Worm (Caenorhabditis elegans) whole organism, L3 larva: ENCODE results near the gene clec-19.

ENCODE experiments used
- aly-2 ChIP-seq: fragments of 150-350 bp; optimal IDR thresholded peaks from 2 replicates; lab custom pipeline; 2014; ENCODE audit warnings: missing biosample characterization, missing genetic modification characterization
- ama-1 ChIP-seq: fragments of 150-350 bp; optimal IDR thresholded peaks from 2 replicates; lab custom pipeline; 2018
- ceh-82 ChIP-seq: fragments of 150-350 bp; optimal IDR thresholded peaks from 2 replicates; lab custom pipeline; 2014; ENCODE audit warnings: missing biosample characterization, missing genetic modification characterization
- ceh-9 ChIP-seq: sonication (generic microtip); optimal IDR thresholded peaks from 2 replicates; lab custom pipeline; 2018; ENCODE audit warnings: missing biosample characterization, missing genetic modification characterization
- elt-1 ChIP-seq: fragments of 150-350 bp; optimal IDR thresholded peaks from 2 replicates; lab custom pipeline; 2014; ENCODE audit warnings: missing biosample characterization, missing genetic modification characterization
- elt-3 ChIP-seq, 3 experiments: fragments of 150-350 bp in 1 of 3; sonication (generic microtip) in 2 of 3; optimal IDR thresholded peaks; 2 replicates in 2 of 3; 4 replicates in 1 of 3; lab custom pipeline; 2014 to 2017; ENCODE audit warnings: missing biosample characterization in 3 of 3, missing genetic modification characterization in 3 of 3
- eor-1 ChIP-seq, 2 experiments: fragments of 150-350 bp; optimal IDR thresholded peaks; 2 replicates each; lab custom pipeline; 2014 to 2018; ENCODE audit warnings: missing biosample characterization in 2 of 2, missing genetic modification characterization in 2 of 2
- fkh-10 ChIP-seq: sonication (generic microtip); optimal IDR thresholded peaks from 2 replicates; lab custom pipeline; 2017; ENCODE audit warnings: missing biosample characterization, missing genetic modification reagents, missing genetic modification characterization
- fkh-2 ChIP-seq: fragments of 150-350 bp; optimal IDR thresholded peaks from 2 replicates; lab custom pipeline; 2014; ENCODE audit warnings: missing biosample characterization, missing genetic modification reagents, missing genetic modification characterization
- fos-1 ChIP-seq: fragments of 150-350 bp; optimal IDR thresholded peaks from 2 replicates; lab custom pipeline; 2014; ENCODE audit warnings: missing biosample characterization, missing genetic modification characterization
- hmg-11 ChIP-seq: sonication (generic microtip); optimal IDR thresholded peaks from 2 replicates; lab custom pipeline; 2016; ENCODE audit warnings: missing genetic modification characterization, missing compliant biosample characterization
- jun-1 ChIP-seq: fragments of 150-350 bp; optimal IDR thresholded peaks from 2 replicates; lab custom pipeline; 2014; ENCODE audit warnings: missing biosample characterization, missing genetic modification reagents, missing genetic modification characterization
- lin-39 ChIP-seq: fragments of 150-350 bp; optimal IDR thresholded peaks from 2 replicates; lab custom pipeline; 2018; ENCODE audit warnings: missing biosample characterization, missing genetic modification reagents, missing genetic modification characterization
- lsy-12 ChIP-seq: sonication (generic microtip); optimal IDR thresholded peaks from 2 replicates; lab custom pipeline; 2016; ENCODE audit warnings: mild to moderate bottlenecking, missing genetic modification characterization, missing compliant biosample characterization
- mdl-1 ChIP-seq: fragments of 150-350 bp; optimal IDR thresholded peaks from 2 replicates; lab custom pipeline; 2014; ENCODE audit warnings: missing biosample characterization, missing genetic modification characterization
- mml-1 ChIP-seq: fragments of 150-350 bp; sonication (generic microtip); optimal IDR thresholded peaks from 3 replicates; lab custom pipeline; 2014; ENCODE audit warnings: missing biosample characterization, missing genetic modification characterization
- nhr-11 ChIP-seq: fragments of 150-350 bp; optimal IDR thresholded peaks from 2 replicates; lab custom pipeline; 2014; ENCODE audit warnings: missing biosample characterization, missing genetic modification characterization
- nhr-12 ChIP-seq: fragments of 150-350 bp; optimal IDR thresholded peaks from 2 replicates; lab custom pipeline; 2014; ENCODE audit warnings: missing biosample characterization, missing genetic modification characterization
- nhr-23 ChIP-seq: fragments of 150-350 bp; optimal IDR thresholded peaks from 2 replicates; lab custom pipeline; 2014; ENCODE audit warnings: missing biosample characterization, missing genetic modification reagents, missing genetic modification characterization
- nhr-237 ChIP-seq: fragments of 150-350 bp; optimal IDR thresholded peaks from 2 replicates; lab custom pipeline; 2014; ENCODE audit warnings: missing biosample characterization, missing genetic modification characterization
- nhr-25 ChIP-seq: sonication (generic microtip); optimal IDR thresholded peaks from 2 replicates; lab custom pipeline; 2017; ENCODE audit warnings: missing biosample characterization, missing genetic modification characterization
- nhr-28 ChIP-seq: fragments of 150-350 bp; optimal IDR thresholded peaks from 2 replicates; lab custom pipeline; 2014; ENCODE audit warnings: missing biosample characterization, missing genetic modification characterization
- nhr-43 ChIP-seq: sonication (generic microtip); optimal IDR thresholded peaks from 2 replicates; lab custom pipeline; 2016; ENCODE audit warnings: mild to moderate bottlenecking, missing genetic modification characterization, missing compliant biosample characterization; ENCODE audit not compliant: poor library complexity, severe bottlenecking
- nhr-67 ChIP-seq: fragments of 150-350 bp; optimal IDR thresholded peaks from 2 replicates; lab custom pipeline; 2014; ENCODE audit warnings: missing biosample characterization, missing genetic modification characterization
- nhr-76 ChIP-seq: fragments of 150-350 bp; sonication (generic microtip); optimal IDR thresholded peaks from 5 replicates; lab custom pipeline; 2014; ENCODE audit warnings: missing biosample characterization, missing genetic modification characterization
- pha-4 ChIP-seq: fragments of 150-350 bp; optimal IDR thresholded peaks from 2 replicates; lab custom pipeline; 2014; ENCODE audit warnings: missing biosample characterization, missing genetic modification reagents, missing genetic modification characterization
- pqm-1 ChIP-seq: fragments of 150-350 bp; optimal IDR thresholded peaks from 2 replicates; lab custom pipeline; 2017; ENCODE audit warnings: missing biosample characterization, missing genetic modification characterization, inconsistent platforms
- skn-1 ChIP-seq: fragments of 150-350 bp; optimal IDR thresholded peaks from 2 replicates; lab custom pipeline; 2014; ENCODE audit warnings: missing biosample characterization, missing genetic modification characterization
- snpc-4 ChIP-seq: fragments of 150-350 bp; optimal IDR thresholded peaks from 2 replicates; lab custom pipeline; 2014; ENCODE audit warnings: missing biosample characterization, missing genetic modification characterization
- tbx-2 ChIP-seq: sonication (generic microtip); optimal IDR thresholded peaks from 2 replicates; lab custom pipeline; 2016; ENCODE audit warnings: mild to moderate bottlenecking, missing genetic modification characterization, missing compliant biosample characterization
- unc-39 ChIP-seq: sonication (generic microtip); optimal IDR thresholded peaks from 4 replicates; lab custom pipeline; 2017; ENCODE audit warnings: missing biosample characterization, missing genetic modification characterization
- unc-62 ChIP-seq: fragments of 150-350 bp; sonication (generic microtip); optimal IDR thresholded peaks from 4 replicates; lab custom pipeline; 2014; ENCODE audit warnings: missing biosample characterization, missing genetic modification reagents, missing genetic modification characterization
- ztf-11 ChIP-seq: fragments of 150-350 bp; optimal IDR thresholded peaks from 2 replicates; lab custom pipeline; 2014; ENCODE audit warnings: missing biosample characterization, missing genetic modification characterization
- ztf-4 ChIP-seq: fragments of 150-350 bp; optimal IDR thresholded peaks from 2 replicates; lab custom pipeline; 2014; ENCODE audit warnings: missing biosample characterization, missing genetic modification characterization

Gene clec-19

DNA sequence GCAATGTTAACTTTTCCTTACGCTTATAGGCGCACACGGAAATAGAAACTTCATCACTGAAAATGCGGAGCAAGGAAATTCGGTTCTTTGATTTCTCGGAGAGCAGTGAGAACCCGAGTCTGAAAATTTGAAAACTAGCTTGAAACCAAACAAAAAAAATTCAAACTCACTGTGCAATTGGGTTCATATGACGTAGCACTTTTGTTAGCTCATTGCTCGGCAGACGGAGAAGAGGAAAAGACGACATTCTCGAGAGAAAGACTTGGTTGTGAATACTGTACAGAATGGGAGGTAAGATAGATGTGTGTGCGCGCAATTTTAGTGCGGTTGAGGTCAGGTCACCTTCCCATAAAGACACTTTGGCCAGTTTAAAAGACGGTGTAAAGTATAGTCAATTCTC is 6.1 kb downstream of the clec-19 start, which contains the start of the genes F36H5.13 and F36H5.8:
TSS of gene F36H5.13 (minus strand) at position 101 of the 400 bp plus-strand sequence.
TSS of gene F36H5.8 (minus strand) at position 274 of the 400 bp plus-strand sequence.
- no peak for TF ChIP-seq mml-1 (tag; lab: Kevin White, UChicago)
- TF ChIP-seq ama-1 (lab: Kevin White, UChicago): no peak
- no peak for TF ChIP-seq pqm-1
- TF ChIP-seq nhr-23 (tag; lab: Kevin White, UChicago): no peak
- no peak for TF ChIP-seq nhr-237 (tag; lab: Kevin White, UChicago)
- no peak for TF ChIP-seq fkh-2 (tag; lab: Kevin White, UChicago)
- TF ChIP-seq ztf-4: no peak
- no peak for TF ChIP-seq unc-39 (tag; lab: Kevin White, UChicago)
- TF ChIP-seq lsy-12 (tag; lab: Kevin White, UChicago): no peak
- TF ChIP-seq nhr-43 (tag; lab: Kevin White, UChicago): no peak
- no peak for TF ChIP-seq elt-3 (tag; optimal IDR thresholded peaks at IDR 0.05; lab: Kevin White, UChicago)
- no peak for TF ChIP-seq eor-1 (tag; optimal IDR thresholded peaks at IDR 0.05; lab: Kevin White, UChicago)
- no peak for TF ChIP-seq ztf-11
- no peak for TF ChIP-seq jun-1 (tag; lab: Kevin White, UChicago)
- TF ChIP-seq skn-1 (tag; lab: Kevin White, UChicago): no peak

DNA sequence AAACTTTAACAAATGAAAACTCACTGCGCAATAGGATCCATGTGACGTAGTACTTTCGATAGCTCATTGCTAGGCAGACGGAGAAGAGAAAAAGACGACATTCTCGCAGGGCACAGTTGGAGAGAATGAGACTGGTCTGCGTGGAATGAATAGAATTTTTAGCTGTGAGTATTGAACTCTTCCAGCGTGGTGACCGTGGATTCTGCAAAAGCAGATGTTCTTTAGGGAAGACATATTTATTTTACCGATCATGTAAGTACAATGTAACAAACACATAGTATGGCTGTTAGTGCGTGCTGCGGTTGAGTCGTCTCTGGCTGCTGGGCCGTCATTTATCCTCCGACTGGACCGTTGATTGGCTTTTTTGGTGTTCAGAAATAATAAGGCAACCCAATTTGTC is 8.7 kb downstream of the clec-19 start, which contains the start of gene F36H5.9:
TSS of gene F36H5.9 (minus strand) at position 101 of the 400 bp plus-strand sequence.
- no peak for TF ChIP-seq nhr-28
- no peak for TF ChIP-seq elt-1 (tag; lab: Kevin White, UChicago)
- TF ChIP-seq nhr-12 (tag; lab: Kevin White, UChicago): no peak
- TF ChIP-seq tbx-2 (tag; lab: Kevin White, UChicago): no peak
- no peak for TF ChIP-seq elt-3 (tag; optimal IDR thresholded peaks at IDR 0.05; lab: Kevin White, UChicago)
- no peak for TF ChIP-seq mml-1 (tag; lab: Kevin White, UChicago)
- no peak for TF ChIP-seq hmg-11 (tag; lab: Kevin White, UChicago)
- no peak for TF ChIP-seq nhr-11 (tag; lab: Kevin White, UChicago)
- no peak for TF ChIP-seq fos-1 (tag; lab: Kevin White, UChicago)
- TF ChIP-seq ceh-9 (tag; lab: Kevin White, UChicago): no peak
- TF ChIP-seq ama-1 (lab: Kevin White, UChicago): no peak
- no peak for TF ChIP-seq nhr-25 (tag; lab: Kevin White, UChicago)
- TF ChIP-seq ztf-4: no peak
- no peak for TF ChIP-seq ceh-82 (tag; lab: Kevin White, UChicago)
- TF ChIP-seq nhr-23 (tag; lab: Kevin White, UChicago): no peak
- no peak for TF ChIP-seq snpc-4 (tag; lab: Kevin White, UChicago)
- no peak for TF ChIP-seq pha-4 (tag; lab: Kevin White, UChicago)
- no peak for TF ChIP-seq nhr-67 (tag; lab: Kevin White, UChicago)
- TF ChIP-seq ztf-11: no peak

- TF ChIP-seq lsy-12 (tag; lab: Kevin White, UChicago) (no peak), nhr-12 (tag; lab: Kevin White, UChicago) (no peak), aly-2 (tag; lab: Kevin White, UChicago) (no peak), nhr-76 (tag; lab: Kevin White, UChicago) (no peak), lin-39 (tag; lab: Kevin White, UChicago) (no peak), snpc-4 (tag; lab: Kevin White, UChicago) (no peak), elt-1 (tag; lab: Kevin White, UChicago) (no peak), nhr-25 (tag; lab: Kevin White, UChicago) (no peak), skn-1 (tag; lab: Kevin White, UChicago) (no peak), ama-1 (lab: Kevin White, UChicago) (no peak), mdl-1 (tag; lab: Kevin White, UChicago) (no peak), jun-1 (tag; lab: Kevin White, UChicago) (no peak)
Measured at ce11 chrII:1756072-1756471, 11.8 kb downstream of the clec-19 start, which contains the start of gene F36H5.17. Gene F36H5.17 (minus strand): TSS chrII:1756172.

DNA sequence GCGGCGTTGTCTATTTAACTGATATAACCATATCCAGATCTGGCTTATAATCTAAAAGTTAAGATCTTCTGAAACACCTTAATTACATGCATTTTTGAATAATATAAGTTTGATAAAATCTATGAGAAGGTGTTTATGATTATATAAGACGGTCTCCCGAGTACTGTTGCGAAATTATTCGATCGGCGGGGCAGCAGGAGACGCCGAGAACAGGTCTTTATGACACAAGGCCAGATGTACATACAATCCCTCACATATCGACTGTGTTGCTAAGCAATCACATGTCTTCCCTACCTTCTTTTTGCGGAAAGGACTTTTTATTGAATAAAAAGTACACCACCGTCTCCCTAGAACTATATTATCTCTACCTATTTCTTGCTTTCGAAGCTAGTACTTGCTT is 12.3 kb downstream of the clec-19 start, which contains the start of gene fbxb-53:
TSS of gene fbxb-53 (plus strand) at position 301 of the 400 bp plus-strand sequence.
- no peak for TF ChIP-seq fos-1 (tag; lab: Kevin White, UChicago)
- TF ChIP-seq unc-39 (tag; lab: Kevin White, UChicago): no peak
- no peak for TF ChIP-seq unc-62 (GFP tag; lab: Kevin White, UChicago)
- TF ChIP-seq jun-1 (tag; lab: Kevin White, UChicago): no peak
- no peak for TF ChIP-seq ztf-4
- no peak for TF ChIP-seq fkh-10
- TF ChIP-seq tbx-2 (tag; lab: Kevin White, UChicago): no peak
